Comparison of ENCODE assay signal across 1 worm cellular context in genomic region chrIII:9053263-9053662, ce11.
TF ChIP-seq lines count a peak whose summit lies in the region.

No protein-coding gene starts in this region.

TF ChIP-seq in whole organism, L1 larva, 84 proteins besides CTCF, POLR2A, EP300 and RAD21 (continued from another document):
- no peak for TF ChIP-seq mab-9 (GFP tag; IDR thresholded peaks at IDR 0.05; lab: Robert Waterston, UW)
- TF ChIP-seq C34B4.2 (tag; optimal IDR thresholded peaks at IDR 0.05; lab: Kevin White, UChicago): peak; percentile 19
- no peak for TF ChIP-seq fkh-4 (tag; optimal IDR thresholded peaks at IDR 0.05; lab: Kevin White, UChicago; ENCODE audit: borderline replicate concordance)
- TF ChIP-seq lir-3 (tag; optimal IDR thresholded peaks at IDR 0.05; lab: Kevin White, UChicago; ENCODE audit: poor library complexity): no peak
- TF ChIP-seq unc-30 (tag; optimal IDR thresholded peaks at IDR 0.05; lab: Kevin White, UChicago): no peak
- TF ChIP-seq ztf-11 (tag; optimal IDR thresholded peaks at IDR 0.05; lab: Kevin White, UChicago): no peak
- TF ChIP-seq unc-98 (GFP tag; IDR thresholded peaks at IDR 0.05; lab: Robert Waterston, UW): no peak
- TF ChIP-seq ztf-4 (tag; optimal IDR thresholded peaks at IDR 0.05; lab: Kevin White, UChicago): no peak
- TF ChIP-seq nhr-237 (tag; optimal IDR thresholded peaks at IDR 0.05; lab: Kevin White, UChicago): peak; percentile 19
